Fruit fly (Drosophila melanogaster) S2 (cell line): Measurements from ENCODE around the gene Usp16-45.

Source experiments
- CG8478 ChIP-seq: fragments of >200 bp; optimal IDR thresholded peaks from 2 replicates; lab custom pipeline; 2018
- CTCF ChIP-seq, 2 experiments: fragments of >200 bp; optimal IDR thresholded peaks; 2 replicates each; lab custom pipeline; 2018

Usp16-45 gene

DNA sequence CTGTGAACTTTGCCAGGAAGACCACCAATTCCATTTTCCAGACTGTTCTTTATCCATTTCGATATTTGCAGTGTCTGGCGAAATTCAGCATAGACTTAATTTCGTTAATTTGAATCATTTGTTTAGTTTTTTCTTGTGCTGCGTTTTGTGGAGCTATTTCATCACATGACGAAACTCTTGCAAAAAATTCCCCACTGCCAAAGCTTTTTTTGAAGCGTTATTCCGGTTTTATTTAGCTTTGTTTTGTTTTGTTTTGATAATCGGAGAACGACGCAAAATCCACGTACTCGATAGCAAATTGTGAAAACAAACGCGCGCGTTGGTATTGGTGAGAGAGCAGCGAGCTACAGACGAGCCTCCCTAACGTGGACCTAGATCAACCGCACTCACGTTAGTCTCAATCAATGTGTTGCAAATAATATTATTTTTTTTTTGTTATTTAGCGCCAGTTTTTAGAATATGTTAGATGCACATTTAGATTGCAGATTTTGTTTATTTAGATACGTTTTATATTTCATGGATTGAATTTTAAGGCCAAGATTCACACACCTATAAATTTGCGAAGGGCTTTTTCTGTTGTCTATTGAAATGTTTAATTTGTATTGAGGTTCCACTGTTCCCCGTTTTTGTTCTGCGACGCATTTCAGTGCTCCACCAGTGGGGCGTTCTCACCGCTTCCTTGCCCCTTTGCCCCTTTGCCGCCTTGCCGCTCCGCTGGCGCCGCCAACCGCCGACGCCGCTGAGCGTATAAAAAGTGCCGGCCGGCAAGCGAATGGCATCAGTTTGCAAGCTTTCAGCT is 8.6 kb downstream of the Usp16-45 start:
- TF ChIP-seq CTCF (optimal IDR thresholded peaks at IDR 0.05; lab: Kevin White, UChicago) (no peak), CG8478 (lab: Kevin White, UChicago) (no peak)

DNA sequence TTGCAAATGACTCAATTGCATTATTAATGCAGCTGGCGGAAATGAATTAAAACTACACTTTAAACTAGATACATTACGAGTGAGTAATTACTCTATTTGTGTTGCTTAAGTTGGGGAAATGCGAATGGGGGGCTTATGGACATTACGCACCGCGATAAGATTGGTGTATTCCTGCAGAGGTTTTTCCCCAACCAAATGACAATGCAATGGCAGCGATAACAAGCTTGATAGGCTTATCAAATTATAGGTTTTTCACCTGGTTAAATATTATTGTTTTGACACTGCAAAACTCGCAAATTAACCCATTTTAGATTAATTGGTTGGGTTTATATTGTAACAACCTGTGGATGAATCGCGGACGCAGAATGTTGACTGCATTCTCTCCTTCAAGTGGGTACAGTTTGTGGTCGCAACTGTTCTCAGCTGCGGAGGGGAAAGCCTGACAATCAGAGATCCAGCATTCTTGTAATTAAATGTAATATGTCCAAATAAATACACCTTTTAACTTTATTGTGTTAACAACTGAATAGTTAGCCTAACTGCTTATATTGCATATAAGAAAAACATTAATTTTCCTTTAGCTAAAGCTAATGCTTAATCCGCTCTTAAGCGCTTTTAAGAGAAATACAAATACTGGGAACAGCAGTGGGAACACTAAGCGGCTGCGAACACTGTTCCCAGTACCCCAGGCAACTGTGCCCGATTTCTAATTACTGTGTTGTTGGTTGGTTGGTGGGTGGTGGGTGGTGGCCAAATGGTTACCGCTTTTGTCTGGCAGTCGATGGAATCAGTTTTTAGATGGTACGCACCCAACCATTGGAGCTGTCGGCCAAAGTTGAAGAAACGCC is 11.5 kb downstream of the Usp16-45 start:
- no peak for TF ChIP-seq CTCF (optimal IDR thresholded peaks at IDR 0.05; lab: Kevin White, UChicago)
- TF ChIP-seq CG8478 (lab: Kevin White, UChicago): no peak

DNA sequence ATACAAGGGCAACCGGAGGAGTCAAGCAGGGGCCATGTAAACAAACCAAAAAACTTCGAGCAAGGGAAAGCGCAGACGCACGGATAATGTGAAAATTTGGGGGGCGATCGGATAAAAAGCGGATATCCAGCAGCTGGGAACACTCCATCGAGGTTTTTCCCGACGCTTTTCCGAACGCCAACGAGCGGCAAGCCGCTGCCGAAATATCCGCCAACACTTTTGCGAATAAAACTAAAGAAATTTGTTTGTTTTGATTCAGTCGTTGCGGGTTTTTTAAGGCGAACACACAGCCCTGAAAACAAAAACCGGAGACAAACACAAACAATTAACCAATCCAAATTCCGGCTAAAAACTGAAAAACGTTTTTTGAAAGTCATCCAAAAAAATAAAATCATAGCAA is 25.1 kb downstream of the Usp16-45 start, which contains the start of gene SPR:
TSS of gene SPR (plus strand) at position 253 of the 400 bp plus-strand sequence.
- TF ChIP-seq CG8478 (lab: Kevin White, UChicago): no peak
- TF ChIP-seq CTCF (optimal IDR thresholded peaks at IDR 0.05; lab: Kevin White, UChicago): no peak
